Worm (Caenorhabditis elegans): Measurements from ENCODE around the gene M01G5.1.

DNA sequence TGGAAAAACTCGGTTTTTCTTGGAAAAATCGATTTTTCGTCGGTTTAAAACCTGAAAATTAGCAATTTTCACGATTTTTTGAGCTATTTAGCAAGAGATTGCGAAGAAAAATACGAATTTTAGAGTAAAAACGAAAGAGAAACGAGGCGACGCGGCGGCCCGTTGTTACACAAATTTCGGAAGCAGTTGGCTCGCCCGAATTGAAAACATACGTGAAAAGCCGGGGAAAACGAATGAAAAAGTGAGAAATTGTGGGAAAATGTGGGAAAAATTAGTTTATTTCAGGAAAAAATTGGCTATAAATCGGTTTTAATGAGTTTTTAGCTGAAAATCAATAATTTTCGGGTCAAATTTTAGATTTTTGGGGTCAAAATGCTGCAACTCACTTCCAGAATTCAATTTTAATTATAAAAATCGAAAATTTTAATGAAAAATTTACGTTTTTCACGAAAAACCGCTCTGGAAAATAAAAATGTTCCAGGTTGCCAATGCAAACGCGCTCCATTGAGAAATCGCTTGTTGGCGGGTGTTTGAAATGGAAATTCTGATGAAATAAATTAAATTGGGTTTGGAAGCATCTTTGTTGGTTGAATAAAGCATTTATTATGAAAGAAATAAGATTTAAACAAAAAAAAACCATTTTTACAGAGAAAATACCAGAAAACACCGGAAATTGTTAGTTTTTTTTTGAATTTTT lies 36.7 kb downstream of the M01G5.1 start, which contains the start of gene snf-6:
- TF ChIP-seq flt-1 (GFP tag; IDR thresholded peaks at IDR 0.05) (no peak), ama-1 (optimal IDR thresholded peaks at IDR 0.05) (no peak)
